Worm (Caenorhabditis elegans): Measurements from ENCODE around the gene hint-3.

hint-3 gene

DNA sequence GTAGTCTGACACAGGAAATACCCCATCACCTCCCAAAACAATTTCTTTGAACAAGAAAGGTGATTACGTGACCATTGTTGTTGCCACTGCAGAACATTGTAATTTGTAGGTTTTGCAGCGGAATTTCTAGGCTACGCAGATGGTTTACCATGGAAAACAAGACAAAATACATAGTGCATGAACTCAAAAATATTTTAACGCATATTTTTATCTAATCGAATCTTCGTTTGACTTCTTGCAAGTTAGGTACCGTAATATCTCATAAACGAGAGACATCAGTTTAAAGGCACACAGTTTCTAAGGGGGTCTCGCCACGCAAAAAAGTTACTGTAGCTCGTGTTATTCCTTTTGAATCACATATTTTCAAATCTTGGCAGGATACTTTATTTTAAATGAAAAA, 18.7 kb downstream of the hint-3 start:
- no peak for TF ChIP-seq ceh-31 (tag; optimal IDR thresholded peaks at IDR 0.05)
- no peak for TF ChIP-seq nhr-232 (tag; optimal IDR thresholded peaks at IDR 0.05)
- TF ChIP-seq rnt-1 (tag; optimal IDR thresholded peaks at IDR 0.05), result no peak
- no peak for TF ChIP-seq odd-2 (tag; optimal IDR thresholded peaks at IDR 0.05)
- TF ChIP-seq pqm-1 (tag; optimal IDR thresholded peaks at IDR 0.05), result no peak
- no peak for TF ChIP-seq tbx-7 (tag; optimal IDR thresholded peaks at IDR 0.05)
- TF ChIP-seq dve-1 (tag; optimal IDR thresholded peaks at IDR 0.05), result no peak
- no peak for TF ChIP-seq madf-2 (tag; optimal IDR thresholded peaks at IDR 0.05)
- no peak for TF ChIP-seq ceh-34 (tag; optimal IDR thresholded peaks at IDR 0.05)
- no peak for TF ChIP-seq unc-86 (tag; optimal IDR thresholded peaks at IDR 0.05)

DNA sequence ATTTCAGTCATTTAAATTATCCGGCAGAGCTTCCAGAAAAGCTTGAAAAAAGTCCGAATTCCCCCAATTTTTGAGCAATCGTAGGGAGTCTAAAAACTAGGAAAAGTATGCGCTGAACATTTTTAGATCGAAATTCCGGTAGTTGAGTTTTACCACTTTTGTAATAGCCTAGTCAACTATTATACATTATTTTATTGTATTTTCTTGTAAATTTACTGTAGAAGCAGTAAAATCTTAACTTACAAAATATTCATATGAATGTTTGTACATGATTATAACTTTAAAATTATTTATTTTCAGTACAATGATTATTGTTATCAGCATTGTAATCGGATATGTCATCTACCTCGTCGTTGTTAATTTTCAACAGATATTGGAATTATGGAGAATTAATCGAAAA, 21.2 kb downstream of the hint-3 start, which contains the start of gene cyp-32A1:
Gene cyp-32A1 (plus strand): TSS at position 301 of the 400 bp plus-strand sequence.
- no peak for TF ChIP-seq syd-9 (tag; optimal IDR thresholded peaks at IDR 0.05)
- no peak for TF ChIP-seq dmd-4 (tag; optimal IDR thresholded peaks at IDR 0.05; ENCODE audit: borderline replicate concordance)
- TF ChIP-seq zip-5 (tag; optimal IDR thresholded peaks at IDR 0.05), result no peak
- TF ChIP-seq ttx-3 (tag; optimal IDR thresholded peaks at IDR 0.05), result no peak
- no peak for TF ChIP-seq elt-2 (tag; optimal IDR thresholded peaks at IDR 0.05)
- no peak for TF ChIP-seq elt-4 (tag; optimal IDR thresholded peaks at IDR 0.05)
- no peak for TF ChIP-seq ceh-34 (tag; optimal IDR thresholded peaks at IDR 0.05)
- no peak for TF ChIP-seq npax-4 (tag; optimal IDR thresholded peaks at IDR 0.05)
- no peak for TF ChIP-seq sox-4 (tag; optimal IDR thresholded peaks at IDR 0.05)
- TF ChIP-seq ceh-24 (tag; optimal IDR thresholded peaks at IDR 0.05), result no peak
- no peak for TF ChIP-seq ceh-9 (tag; optimal IDR thresholded peaks at IDR 0.05)
- TF ChIP-seq sox-2 (GFP tag; IDR thresholded peaks at IDR 0.05), result no peak
- no peak for TF ChIP-seq pax-1 (tag; optimal IDR thresholded peaks at IDR 0.05)
- no peak for TF ChIP-seq T23F11.4 (GFP tag; optimal IDR thresholded peaks at IDR 0.05)
- TF ChIP-seq lim-6 (tag; optimal IDR thresholded peaks at IDR 0.05), result no peak
- TF ChIP-seq pha-4 (tag; optimal IDR thresholded peaks at IDR 0.05), result no peak
- TF ChIP-seq pat-9 (tag; optimal IDR thresholded peaks at IDR 0.05), result no peak
- no peak for TF ChIP-seq hlh-15 (tag; optimal IDR thresholded peaks at IDR 0.05)

- TF ChIP-seq hlh-30 (tag; optimal IDR thresholded peaks at IDR 0.05; ENCODE audit: insufficient read depth) (no peak), rnt-1 (tag; optimal IDR thresholded peaks at IDR 0.05) (no peak), gmeb-2 (tag; optimal IDR thresholded peaks at IDR 0.05) (no peak), pax-1 (tag; optimal IDR thresholded peaks at IDR 0.05) (no peak), unc-3 (GFP tag; conservative IDR thresholded peaks at IDR 0.05) (no peak), unc-3 (tag; optimal IDR thresholded peaks at IDR 0.05) (no peak), fax-1 (tag; optimal IDR thresholded peaks at IDR 0.05) (no peak), ceh-2 (tag; optimal IDR thresholded peaks at IDR 0.05) (no peak), Y22D7AL.16 (tag; optimal IDR thresholded peaks at IDR 0.05) (no peak), mec-3 (tag; optimal IDR thresholded peaks at IDR 0.05; ENCODE audit: borderline replicate concordance) (no peak), npax-4 (tag; optimal IDR thresholded peaks at IDR 0.05) (no peak), ttx-3 (tag; optimal IDR thresholded peaks at IDR 0.05) (no peak), sox-4 (tag; optimal IDR thresholded peaks at IDR 0.05) (no peak), K02D7.2 (tag; optimal IDR thresholded peaks at IDR 0.05) (no peak)
These were observed 24.8 kb downstream of the hint-3 start, which contains the start of gene C26F1.1 for ce11 chrV:7785117-7785516. TSS of gene C26F1.1 (plus strand) at chrV:7785417.

DNA sequence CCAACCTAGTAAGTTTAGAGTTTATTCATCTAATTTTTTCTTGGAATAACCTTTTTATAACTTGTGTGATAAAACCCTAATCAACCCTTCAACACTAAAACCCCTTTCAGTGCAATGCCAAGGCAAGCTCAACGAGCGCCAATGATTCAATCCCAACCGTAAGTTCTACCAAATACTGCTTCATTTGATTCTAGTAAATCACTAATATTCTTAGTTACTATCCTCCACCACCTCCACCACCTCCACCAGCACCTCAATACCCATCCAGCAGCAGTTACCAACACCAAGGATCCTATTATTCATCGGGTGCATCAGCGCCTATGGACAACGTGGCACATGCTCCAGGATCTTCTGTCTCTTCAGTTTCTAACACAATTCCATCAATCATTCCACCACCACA, 25.6 kb downstream of the hint-3 start:
- TF ChIP-seq eyg-1 (tag; optimal IDR thresholded peaks at IDR 0.05) (no peak), elt-4 (tag; optimal IDR thresholded peaks at IDR 0.05) (no peak), ceh-2 (tag; optimal IDR thresholded peaks at IDR 0.05) (no peak), tbx-7 (tag; optimal IDR thresholded peaks at IDR 0.05) (no peak), pqm-1 (tag; optimal IDR thresholded peaks at IDR 0.05) (no peak), tbx-2 (tag; optimal IDR thresholded peaks at IDR 0.05) (no peak), odd-2 (tag; optimal IDR thresholded peaks at IDR 0.05) (no peak), pha-2 (tag; optimal IDR thresholded peaks at IDR 0.05) (no peak), K02D7.2 (tag; optimal IDR thresholded peaks at IDR 0.05) (no peak), zip-5 (tag; optimal IDR thresholded peaks at IDR 0.05) (no peak), pax-1 (tag; optimal IDR thresholded peaks at IDR 0.05) (no peak), pros-1 (tag; optimal IDR thresholded peaks at IDR 0.05) (no peak)
